Worm (Caenorhabditis elegans) whole organism, L2 larva: ENCODE results near the gene rps-24.

Experiments
- Y55F3AM.14 ChIP-seq: fragments of 200-800 bp; sonication (Bioruptor generic); optimal IDR thresholded peaks from 2 replicates; lab custom pipeline; 2018; ENCODE audit warnings: mild to moderate bottlenecking, missing genetic modification characterization, missing compliant biosample characterization
- alr-1 ChIP-seq: fragments of 150-350 bp; optimal IDR thresholded peaks from 2 replicates; lab custom pipeline; 2014; ENCODE audit warnings: missing biosample characterization, missing genetic modification characterization
- blmp-1 ChIP-seq: sonication (generic microtip); optimal IDR thresholded peaks from 2 replicates; lab custom pipeline; 2017; ENCODE audit warnings: missing genetic modification characterization, mild to moderate bottlenecking, missing compliant biosample characterization, antibody characterized with exemption, moderate library complexity; ENCODE audit not compliant: insufficient read depth
- ceh-16 ChIP-seq: fragments of 150-350 bp; optimal IDR thresholded peaks from 2 replicates; lab custom pipeline; 2014; ENCODE audit warnings: missing biosample characterization, missing genetic modification characterization
- ceh-82 ChIP-seq: fragments of 150-350 bp; optimal IDR thresholded peaks from 2 replicates; lab custom pipeline; 2014; ENCODE audit warnings: missing biosample characterization, missing genetic modification characterization
- crh-2 ChIP-seq: sonication (generic microtip); optimal IDR thresholded peaks from 2 replicates; lab custom pipeline; 2017; ENCODE audit warnings: missing biosample characterization, missing genetic modification characterization
- dmd-4 ChIP-seq: sonication (generic microtip); optimal IDR thresholded peaks from 2 replicates; lab custom pipeline; 2017; ENCODE audit warnings: missing biosample characterization, missing genetic modification characterization
- egl-27 ChIP-seq: sonication (generic microtip); optimal IDR thresholded peaks from 3 replicates; lab custom pipeline; 2017; ENCODE audit warnings: missing biosample characterization, missing genetic modification reagents, missing genetic modification characterization
- elt-3 ChIP-seq: sonication (generic microtip); optimal IDR thresholded peaks from 2 replicates; lab custom pipeline; 2017; ENCODE audit warnings: missing biosample characterization, missing genetic modification characterization
- fos-1 ChIP-seq: fragments of 150-350 bp; optimal IDR thresholded peaks from 2 replicates; lab custom pipeline; 2014; ENCODE audit warnings: missing biosample characterization, missing genetic modification characterization
- gmeb-1 ChIP-seq: fragments of 150-350 bp; optimal IDR thresholded peaks from 2 replicates; lab custom pipeline; 2014; ENCODE audit warnings: missing biosample characterization, missing genetic modification characterization
- lin-11 ChIP-seq: fragments of 150-350 bp; sonication (generic microtip); optimal IDR thresholded peaks from 2 replicates; lab custom pipeline; 2014; ENCODE audit warnings: missing biosample characterization, missing genetic modification characterization, inconsistent platforms, mixed read lengths
- lin-13 ChIP-seq: fragments of 150-350 bp; optimal IDR thresholded peaks from 2 replicates; lab custom pipeline; 2014; ENCODE audit warnings: missing biosample characterization, missing genetic modification reagents, missing genetic modification characterization
- lin-39 ChIP-seq: fragments of 150-350 bp; optimal IDR thresholded peaks from 2 replicates; lab custom pipeline; 2014; ENCODE audit warnings: missing biosample characterization, missing genetic modification reagents, missing genetic modification characterization
- lsy-2 ChIP-seq, 2 experiments: fragments of 150-350 bp in 1 of 2; sonication (generic microtip) in 1 of 2; optimal IDR thresholded peaks; 2 replicates each; lab custom pipeline; 2014 to 2017; ENCODE audit warnings: missing biosample characterization in 2 of 2, missing genetic modification characterization in 2 of 2
- mbf-1 ChIP-seq: sonication (generic microtip); optimal IDR thresholded peaks from 2 replicates; lab custom pipeline; 2017; ENCODE audit warnings: missing biosample characterization, missing genetic modification characterization
- nhr-10 ChIP-seq: sonication (generic microtip); optimal IDR thresholded peaks from 2 replicates; lab custom pipeline; 2017; ENCODE audit warnings: missing biosample characterization, missing genetic modification characterization
- nhr-11 ChIP-seq: fragments of 150-350 bp; optimal IDR thresholded peaks from 2 replicates; lab custom pipeline; 2014; ENCODE audit warnings: missing biosample characterization, missing genetic modification characterization
- nhr-12 ChIP-seq: fragments of 150-350 bp; optimal IDR thresholded peaks from 2 replicates; lab custom pipeline; 2014; ENCODE audit warnings: missing biosample characterization, missing genetic modification characterization
- nhr-129 ChIP-seq: fragments of 150-350 bp; optimal IDR thresholded peaks from 2 replicates; lab custom pipeline; 2014; ENCODE audit warnings: missing biosample characterization, missing genetic modification characterization
- nhr-21 ChIP-seq: fragments of 150-350 bp; optimal IDR thresholded peaks from 2 replicates; lab custom pipeline; 2014; ENCODE audit warnings: missing biosample characterization, missing genetic modification characterization
- nhr-23 ChIP-seq: fragments of 150-350 bp; optimal IDR thresholded peaks from 2 replicates; lab custom pipeline; 2014; ENCODE audit warnings: missing biosample characterization, missing genetic modification reagents, missing genetic modification characterization
- nhr-237 ChIP-seq: fragments of 150-350 bp; optimal IDR thresholded peaks from 2 replicates; lab custom pipeline; 2014; ENCODE audit warnings: missing biosample characterization, missing genetic modification characterization
- nhr-25 ChIP-seq: fragments of 150-350 bp; sonication (generic microtip); optimal IDR thresholded peaks from 3 replicates; lab custom pipeline; 2014; ENCODE audit warnings: missing biosample characterization, missing genetic modification characterization
- nhr-77 ChIP-seq: fragments of 150-350 bp; optimal IDR thresholded peaks from 2 replicates; lab custom pipeline; 2014; ENCODE audit warnings: missing biosample characterization, missing genetic modification characterization
- sma-3 ChIP-seq: sonication (generic microtip); optimal IDR thresholded peaks from 2 replicates; lab custom pipeline; 2016; ENCODE audit warnings: missing genetic modification reagents, missing genetic modification characterization, missing compliant biosample characterization
- unc-55 ChIP-seq: fragments of 150-350 bp; sonication (generic microtip); optimal IDR thresholded peaks from 3 replicates; lab custom pipeline; 2014; ENCODE audit warnings: missing biosample characterization, missing genetic modification reagents, missing genetic modification characterization
- unc-62 ChIP-seq: fragments of 150-350 bp; optimal IDR thresholded peaks from 2 replicates; lab custom pipeline; 2014; ENCODE audit warnings: missing biosample characterization, missing genetic modification reagents, missing genetic modification characterization
- zag-1 ChIP-seq: fragments of 150-350 bp; optimal IDR thresholded peaks from 2 replicates; lab custom pipeline; 2014; ENCODE audit warnings: missing biosample characterization, missing genetic modification characterization
- ztf-1 ChIP-seq: fragments of 200-800 bp; sonication (Bioruptor generic); conservative IDR thresholded peaks from 2 replicates; pipeline ENCODE4 v1.3.6; 2022; ENCODE audit warnings: missing genetic modification characterization, missing compliant biosample characterization
- ztf-4 ChIP-seq: fragments of 150-350 bp; optimal IDR thresholded peaks from 2 replicates; lab custom pipeline; 2014; ENCODE audit warnings: missing biosample characterization, missing genetic modification characterization

Gene rps-24

DNA sequence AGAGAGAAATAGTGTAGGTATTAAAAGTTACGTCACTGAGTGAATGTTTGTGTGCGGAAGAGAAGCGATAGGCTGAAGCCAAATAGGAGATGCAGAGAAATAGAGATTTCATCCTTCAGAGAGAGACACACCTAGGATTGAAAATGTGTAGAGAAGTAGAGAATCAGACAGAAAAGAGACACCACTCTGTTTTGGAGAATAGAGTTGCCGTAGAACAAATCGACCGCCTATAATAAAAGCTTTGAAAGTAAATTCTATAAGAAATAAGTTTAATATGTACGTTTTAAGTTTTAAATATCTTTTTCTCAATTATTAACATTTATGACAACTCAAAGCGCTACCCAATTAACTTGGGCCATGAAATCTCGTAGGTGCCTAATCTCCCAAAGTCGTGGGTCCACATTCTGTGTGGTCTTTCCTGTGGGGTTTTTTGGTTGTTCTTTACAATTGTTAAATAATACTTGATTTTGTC lies 24.8 kb downstream of the rps-24 start, which contains the start of gene T07A9.12 (continued):
- TF ChIP-seq blmp-1 (tag; lab: Kevin White, UChicago) (peak; percentile 32), elt-3 (tag; lab: Kevin White, UChicago) (no peak), mbf-1 (tag; lab: Kevin White, UChicago) (no peak), lin-11 (tag; lab: Kevin White, UChicago) (no peak), ceh-16 (no peak), nhr-10 (tag; lab: Kevin White, UChicago) (no peak), nhr-23 (tag; lab: Kevin White, UChicago) (no peak), egl-27 (tag; lab: Kevin White, UChicago) (peak; percentile 9), zag-1 (no peak), gmeb-1 (tag; lab: Kevin White, UChicago) (peak; percentile 41), dmd-4 (tag; lab: Kevin White, UChicago) (no peak), nhr-21 (tag; lab: Kevin White, UChicago) (peak; percentile 64), lsy-2 (tag; optimal IDR thresholded peaks at IDR 0.05; lab: Kevin White, UChicago) (peak; percentile 51 to 86)

DNA sequence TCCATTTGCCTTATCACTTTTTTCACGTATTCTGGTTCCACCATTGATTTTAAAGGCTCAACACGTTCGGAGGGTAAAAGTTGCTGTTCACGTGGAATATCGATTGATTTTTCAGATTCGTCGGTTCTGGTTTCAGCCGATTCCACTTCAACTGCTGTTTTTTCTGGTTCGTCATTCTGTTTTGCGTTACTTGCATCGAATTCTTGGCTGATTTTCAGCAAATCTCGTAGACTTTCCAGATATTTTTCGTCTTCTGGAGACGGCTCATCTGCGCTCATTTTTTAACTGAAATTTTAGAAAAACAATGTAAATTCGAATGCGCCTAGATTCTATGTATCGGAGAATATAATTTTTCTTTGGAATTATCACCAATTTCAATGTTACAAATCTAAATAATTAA lies 34.0 kb downstream of the rps-24 start, which contains the start of gene eri-1:
Gene eri-1 (minus strand): TSS at position 285 of the 400 bp plus-strand sequence.
- TF ChIP-seq nhr-23 (tag; lab: Kevin White, UChicago) (no peak), nhr-10 (tag; lab: Kevin White, UChicago) (no peak), nhr-21 (tag; lab: Kevin White, UChicago) (no peak), unc-55 (GFP tag; lab: Kevin White, UChicago) (no peak), ztf-4 (tag; lab: Kevin White, UChicago) (no peak), elt-3 (tag; lab: Kevin White, UChicago) (no peak), lin-11 (tag; lab: Kevin White, UChicago) (no peak), lin-13 (GFP tag; lab: Kevin White, UChicago) (no peak), nhr-129 (tag; lab: Kevin White, UChicago) (no peak), Y55F3AM.14 (GFP tag; lab: Kevin White, UChicago) (no peak), fos-1 (tag; lab: Kevin White, UChicago) (no peak), mbf-1 (tag; lab: Kevin White, UChicago) (no peak), ceh-82 (no peak), nhr-11 (tag; lab: Kevin White, UChicago) (no peak), sma-3 (GFP tag; lab: Kevin White, UChicago) (no peak), nhr-237 (tag; lab: Kevin White, UChicago) (no peak)
- TF ChIP-seq, all 48 proteins: peak for 0

DNA sequence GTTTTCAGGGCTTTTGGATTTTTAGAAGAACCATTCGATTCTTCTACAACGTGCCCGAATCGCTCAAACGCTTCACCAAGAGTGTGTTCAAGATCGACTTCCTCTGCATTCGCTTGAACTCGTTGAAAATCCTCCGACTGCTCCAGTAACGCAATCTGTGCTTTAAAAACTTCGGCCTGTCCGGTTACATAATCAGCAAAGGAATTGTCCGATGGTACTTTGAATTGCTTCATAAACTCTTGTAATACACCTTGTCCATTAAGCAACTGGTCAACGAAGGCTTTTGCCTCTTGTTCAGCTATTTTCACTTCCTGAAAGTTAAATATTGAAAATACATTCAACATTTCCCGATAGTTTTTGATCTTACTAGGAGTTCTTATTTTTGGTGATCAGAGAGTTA lies 35.0 kb downstream of the rps-24 start:
- no peak for TF ChIP-seq ztf-1 (GFP tag; lab: Robert Waterston, UW)
- no peak for TF ChIP-seq egl-27 (tag; lab: Kevin White, UChicago)
- TF ChIP-seq unc-62 (GFP tag; lab: Kevin White, UChicago), result no peak
- no peak for TF ChIP-seq nhr-25 (tag; lab: Kevin White, UChicago)

DNA sequence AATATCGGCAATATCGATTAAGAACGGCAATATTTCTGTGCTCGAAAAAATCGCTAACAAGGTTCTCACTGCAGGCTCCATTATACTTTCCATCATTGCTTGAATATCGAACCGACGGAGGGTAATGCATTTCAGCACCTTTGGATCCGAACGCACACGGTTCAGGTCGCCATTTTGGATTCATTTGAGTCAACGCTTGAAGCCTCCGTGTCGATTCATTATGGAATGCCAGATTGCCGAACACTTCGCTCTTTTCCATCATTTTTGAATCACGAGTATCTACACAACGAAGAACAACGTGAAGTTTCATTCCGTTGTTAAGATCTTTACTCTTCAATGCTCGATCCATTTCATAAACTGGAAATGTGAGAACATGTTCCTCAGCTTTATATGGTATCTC lies 36.4 kb downstream of the rps-24 start:
- no peak for TF ChIP-seq sma-3 (GFP tag; lab: Kevin White, UChicago)
- TF ChIP-seq elt-3 (tag; lab: Kevin White, UChicago), result no peak
- no peak for TF ChIP-seq nhr-77 (tag; lab: Kevin White, UChicago)
- TF ChIP-seq ztf-4 (tag; lab: Kevin White, UChicago), result no peak
- no peak for TF ChIP-seq lin-13 (GFP tag; lab: Kevin White, UChicago)
- TF ChIP-seq zag-1, result no peak
- no peak for TF ChIP-seq alr-1 (tag; lab: Kevin White, UChicago)
- TF ChIP-seq lin-39 (tag; lab: Kevin White, UChicago), result no peak
- TF ChIP-seq nhr-237 (tag; lab: Kevin White, UChicago), result no peak
- no peak for TF ChIP-seq nhr-12 (tag; lab: Kevin White, UChicago)
- no peak for TF ChIP-seq nhr-129 (tag; lab: Kevin White, UChicago)
- no peak for TF ChIP-seq crh-2
- no peak for TF ChIP-seq nhr-21 (tag; lab: Kevin White, UChicago)

ce11 chrIV:425052-425451 lies 39.4 kb downstream of the rps-24 start, which contains the start of gene daf-18:
Gene daf-18, minus strand, starts transcription at chrIV:425177.
- TF ChIP-seq sma-3 (GFP tag; lab: Kevin White, UChicago) (no peak), mbf-1 (tag; lab: Kevin White, UChicago) (no peak)
